Fruit fly (Drosophila melanogaster) whole organism: ENCODE results near the gene PGRP-LD.

Experiments
- CG8478 ChIP-seq: fragments of >200 bp; optimal IDR thresholded peaks from 2 replicates; lab custom pipeline; 2018; ENCODE audit warnings: inconsistent platforms
- Dll ChIP-seq: fragments of >200 bp; optimal IDR thresholded peaks from 2 replicates; lab custom pipeline; 2017
- EcR ChIP-seq, 2 experiments: fragments of >200 bp; optimal IDR thresholded peaks; 2 replicates each; lab custom pipeline; 2017; ENCODE audit warnings: missing biosample characterization in 2 of 2, missing genetic modification characterization in 2 of 2, missing genetic modification reagents in 2 of 2
- pan ChIP-seq: fragments of >200 bp; optimal IDR thresholded peaks from 2 replicates; lab custom pipeline; 2017
- psq ChIP-seq: fragments of >200 bp; optimal IDR thresholded peaks from 2 replicates; lab custom pipeline; 2017
- usp ChIP-seq: fragments of >200 bp; optimal IDR thresholded peaks from 2 replicates; lab custom pipeline; 2017; ENCODE audit warnings: missing biosample characterization, missing genetic modification characterization, mixed read lengths

- TF ChIP-seq usp (no peak), EcR (GFP tag; optimal IDR thresholded peaks at IDR 0.05; lab: Kevin White, UChicago) (no peak), pan (lab: Kevin White, UChicago) (no peak), psq (lab: Kevin White, UChicago) (no peak), CG8478 (lab: Kevin White, UChicago) (no peak), Dll (lab: Kevin White, UChicago) (no peak)
Measured at dm6 chr3L:5797274-5797673, 17.4 kb downstream of the PGRP-LD start.
